Fruit fly (Drosophila melanogaster) whole organism, embryonic: ENCODE measurements around the gene Hacd1.

Experiments used
- Bgb ChIP-seq: fragments of 200-800 bp; sonication (Bioruptor generic); IDR thresholded peaks from 2 replicates; pipeline ENCODE4 v1.3.6; 2022; ENCODE audit warnings: missing biosample characterization, missing genetic modification characterization; ENCODE audit not compliant: partially characterized antibody
- BtbVII ChIP-seq: fragments of 200-800 bp; sonication (Bioruptor generic); optimal IDR thresholded peaks from 3 replicates; lab custom pipeline; 2017; ENCODE audit warnings: missing biosample characterization, mild to moderate bottlenecking, missing genetic modification characterization
- CG10209 ChIP-seq: fragments of 200-800 bp; sonication (Bioruptor generic); optimal IDR thresholded peaks from 3 replicates; lab custom pipeline; 2017; ENCODE audit warnings: missing biosample characterization, mild to moderate bottlenecking, missing genetic modification characterization, missing genetic modification reagents
- CG12155 ChIP-seq: fragments of 200-800 bp; sonication (Bioruptor generic); optimal IDR thresholded peaks from 3 replicates; lab custom pipeline; 2016; ENCODE audit warnings: missing biosample characterization, missing genetic modification characterization
- CG12942 ChIP-seq: fragments of 200-800 bp; sonication (Bioruptor generic); optimal IDR thresholded peaks from 3 replicates; lab custom pipeline; 2016; ENCODE audit warnings: missing biosample characterization, missing genetic modification characterization
- CG13775 ChIP-seq: fragments of 200-800 bp; sonication (Bioruptor generic); optimal IDR thresholded peaks from 3 replicates; lab custom pipeline; 2017; ENCODE audit warnings: missing biosample characterization, mild to moderate bottlenecking, missing genetic modification characterization
- CG15011 ChIP-seq: fragments of 200-800 bp; sonication (Bioruptor generic); optimal IDR thresholded peaks from 3 replicates; lab custom pipeline; 2018; ENCODE audit warnings: missing biosample characterization, mild to moderate bottlenecking, missing genetic modification characterization
- CG15514 ChIP-seq: fragments of 200-800 bp; sonication (Bioruptor generic); optimal IDR thresholded peaks from 3 replicates; lab custom pipeline; 2017; ENCODE audit warnings: missing biosample characterization, missing genetic modification characterization, mild to moderate bottlenecking, moderate library complexity, missing genetic modification reagents
- CG17186 ChIP-seq: fragments of 200-800 bp; sonication (Bioruptor generic); optimal IDR thresholded peaks from 3 replicates; lab custom pipeline; 2017; ENCODE audit warnings: missing biosample characterization, missing genetic modification reagents, missing genetic modification characterization
- CG17328 ChIP-seq: fragments of 200-800 bp; sonication (Bioruptor generic); IDR thresholded peaks from 2 replicates; pipeline ENCODE4 v1.3.6; 2022; ENCODE audit warnings: missing biosample characterization, missing genetic modification characterization
- CG17912 ChIP-seq: fragments of 200-800 bp; sonication (Bioruptor generic); optimal IDR thresholded peaks from 2 replicates; lab custom pipeline; 2018; ENCODE audit warnings: missing biosample characterization, mild to moderate bottlenecking, missing genetic modification characterization
- CG34422 ChIP-seq: fragments of 200-800 bp; sonication (Bioruptor generic); IDR thresholded peaks from 3 replicates; pipeline ENCODE4 v1.3.6; 2022; ENCODE audit warnings: missing biosample characterization, missing genetic modification characterization
- CG4282 ChIP-seq: fragments of 200-800 bp; sonication (Bioruptor generic); optimal IDR thresholded peaks from 2 replicates; lab custom pipeline; 2016; ENCODE audit warnings: missing biosample characterization, missing genetic modification characterization
- CG4730 ChIP-seq: fragments of 200-800 bp; sonication (Bioruptor generic); IDR thresholded peaks from 2 replicates; pipeline ENCODE4 v1.3.6; 2022; ENCODE audit warnings: missing biosample characterization, missing genetic modification characterization
- CG5180 ChIP-seq: fragments of 200-800 bp; sonication (Bioruptor generic); optimal IDR thresholded peaks from 3 replicates; lab custom pipeline; 2017; ENCODE audit warnings: missing biosample characterization, missing genetic modification characterization, mild to moderate bottlenecking, moderate library complexity, missing genetic modification reagents
- CG8089 ChIP-seq: fragments of 200-800 bp; sonication (Bioruptor generic); optimal IDR thresholded peaks from 3 replicates; lab custom pipeline; 2016; ENCODE audit warnings: missing biosample characterization, missing genetic modification characterization
- CG8924 ChIP-seq: fragments of 200-800 bp; optimal IDR thresholded peaks from 3 replicates; lab custom pipeline; 2019; ENCODE audit warnings: missing biosample characterization, mild to moderate bottlenecking, missing genetic modification characterization, moderate library complexity
- CG9876 ChIP-seq: fragments of 200-800 bp; sonication (Bioruptor generic); optimal IDR thresholded peaks from 2 replicates; lab custom pipeline; 2016; ENCODE audit warnings: missing biosample characterization, missing genetic modification characterization
- E2f2 ChIP-seq: fragments of 200-800 bp; sonication (Bioruptor generic); IDR thresholded peaks from 2 replicates; pipeline ENCODE4 v1.3.6; 2022; ENCODE audit warnings: missing biosample characterization, missing genetic modification characterization
- Elba2 ChIP-seq: fragments of 200-800 bp; sonication (Bioruptor generic); optimal IDR thresholded peaks from 3 replicates; lab custom pipeline; 2016; ENCODE audit warnings: missing biosample characterization, missing genetic modification characterization
- Hr39 ChIP-seq: fragments of >200 bp; optimal IDR thresholded peaks from 2 replicates; lab custom pipeline; 2017
- Hsf ChIP-seq: fragments of 200-800 bp; sonication (Bioruptor generic); optimal IDR thresholded peaks from 3 replicates; lab custom pipeline; 2016; ENCODE audit warnings: missing biosample characterization, missing genetic modification characterization
- Neu2 ChIP-seq: fragments of 200-800 bp; sonication (Bioruptor generic); optimal IDR thresholded peaks from 3 replicates; lab custom pipeline; 2016; ENCODE audit warnings: missing biosample characterization, missing genetic modification characterization, borderline replicate concordance
- Opbp ChIP-seq: fragments of 200-800 bp; sonication (Bioruptor generic); IDR thresholded peaks from 3 replicates; pipeline ENCODE4 v1.3.6; 2022; ENCODE audit warnings: missing biosample characterization, missing genetic modification characterization; ENCODE audit not compliant: partially characterized antibody
- Ptx1 ChIP-seq: fragments of 200-800 bp; sonication (Bioruptor generic); IDR thresholded peaks from 2 replicates; pipeline ENCODE4 v1.3.6; 2022; ENCODE audit warnings: missing biosample characterization, missing genetic modification characterization
- Trl ChIP-seq, 3 experiments: fragments of >200 bp in 2 of 3; fragments of 200-800 bp in 1 of 3; sonication (Bioruptor generic) in 1 of 3; optimal IDR thresholded peaks; 2 replicates in 1 of 3; 3 replicates in 2 of 3; lab custom pipeline; 2016 to 2017; ENCODE audit warnings: missing biosample characterization in 1 of 3, missing genetic modification characterization in 1 of 3
- Xrp1 ChIP-seq: fragments of 200-800 bp; sonication (Bioruptor generic); IDR thresholded peaks from 2 replicates; pipeline ENCODE4 v1.3.6; 2022; ENCODE audit warnings: missing biosample characterization, missing genetic modification characterization
- al ChIP-seq: fragments of 200-800 bp; sonication (Bioruptor generic); IDR thresholded peaks from 2 replicates; pipeline ENCODE4 v1.3.6; 2022; ENCODE audit warnings: missing biosample characterization, missing genetic modification characterization
- ato ChIP-seq: fragments of 200-800 bp; sonication (Bioruptor generic); IDR thresholded peaks from 2 replicates; pipeline ENCODE4 v1.3.6; 2022; ENCODE audit warnings: missing biosample characterization, missing genetic modification characterization; ENCODE audit not compliant: partially characterized antibody
- dan ChIP-seq: fragments of 200-800 bp; sonication (Bioruptor generic); IDR thresholded peaks from 2 replicates; pipeline ENCODE4 v1.3.6; 2022; ENCODE audit warnings: missing biosample characterization, missing genetic modification characterization
- dati ChIP-seq: fragments of 200-800 bp; sonication (Bioruptor generic); IDR thresholded peaks from 2 replicates; pipeline ENCODE4 v1.3.6; 2022; ENCODE audit warnings: missing biosample characterization, missing genetic modification characterization
- dimm ChIP-seq: fragments of 200-800 bp; sonication (Bioruptor generic); IDR thresholded peaks from 2 replicates; pipeline ENCODE4 v1.3.6; 2022; ENCODE audit warnings: missing biosample characterization, missing genetic modification characterization
- dysf ChIP-seq: fragments of 200-800 bp; sonication (Bioruptor generic); IDR thresholded peaks from 3 replicates; pipeline ENCODE4 v1.3.6; 2022; ENCODE audit warnings: missing biosample characterization, missing genetic modification characterization
- ewg ChIP-seq: fragments of 200-800 bp; sonication (Bioruptor generic); optimal IDR thresholded peaks from 3 replicates; lab custom pipeline; 2017; ENCODE audit warnings: mild to moderate bottlenecking, missing biosample characterization, missing genetic modification reagents, missing genetic modification characterization
- fd102C ChIP-seq: fragments of 200-800 bp; sonication (Bioruptor generic); optimal IDR thresholded peaks from 2 replicates; lab custom pipeline; 2018; ENCODE audit warnings: missing biosample characterization, mild to moderate bottlenecking, missing genetic modification characterization, moderate library complexity
- fd64A ChIP-seq: fragments of 200-800 bp; sonication (Bioruptor generic); optimal IDR thresholded peaks from 3 replicates; lab custom pipeline; 2018; ENCODE audit warnings: missing biosample characterization, mild to moderate bottlenecking, missing genetic modification characterization
- fru ChIP-seq: fragments of >200 bp; optimal IDR thresholded peaks from 2 replicates; lab custom pipeline; 2017
- grau ChIP-seq: fragments of 200-800 bp; optimal IDR thresholded peaks from 3 replicates; lab custom pipeline; 2019; ENCODE audit warnings: missing biosample characterization, mild to moderate bottlenecking, missing genetic modification characterization, moderate library complexity
- gsb-n ChIP-seq: fragments of 200-800 bp; sonication (Bioruptor generic); optimal IDR thresholded peaks from 3 replicates; lab custom pipeline; 2018; ENCODE audit warnings: missing biosample characterization, mild to moderate bottlenecking, missing genetic modification characterization
- gt ChIP-seq: fragments of 200-800 bp; sonication (Bioruptor generic); IDR thresholded peaks from 2 replicates; pipeline ENCODE4 v1.3.6; 2022; ENCODE audit warnings: missing biosample characterization, missing genetic modification characterization
- hbn ChIP-seq: fragments of 200-800 bp; sonication (Bioruptor generic); IDR thresholded peaks from 2 replicates; pipeline ENCODE4 v1.3.6; 2022; ENCODE audit warnings: missing biosample characterization, missing genetic modification characterization; ENCODE audit not compliant: partially characterized antibody
- kah ChIP-seq: fragments of 200-800 bp; sonication (Bioruptor generic); optimal IDR thresholded peaks from 2 replicates; lab custom pipeline; 2018; ENCODE audit warnings: missing biosample characterization, mild to moderate bottlenecking, missing genetic modification characterization
- sc ChIP-seq, 3 experiments: fragments of >200 bp in 2 of 3; fragments of 200-800 bp in 1 of 3; sonication (Bioruptor generic) in 1 of 3; optimal IDR thresholded peaks; 2 replicates in 2 of 3; 3 replicates in 1 of 3; lab custom pipeline; 2017; ENCODE audit warnings: mild to moderate bottlenecking in 1 of 3, missing biosample characterization in 1 of 3, missing genetic modification characterization in 1 of 3, missing genetic modification reagents in 1 of 3
- sens ChIP-seq: fragments of 200-800 bp; sonication (Bioruptor generic); peaks from one replicate; lab custom pipeline; 2016; ENCODE audit warnings: missing biosample characterization, missing genetic modification characterization
- sug ChIP-seq: fragments of 200-800 bp; optimal IDR thresholded peaks from 2 replicates; lab custom pipeline; 2019; ENCODE audit warnings: missing biosample characterization, mild to moderate bottlenecking, missing genetic modification characterization, moderate library complexity
- tgo ChIP-seq: fragments of 200-800 bp; sonication (Bioruptor generic); IDR thresholded peaks from 3 replicates; pipeline ENCODE4 v1.3.6; 2022; ENCODE audit warnings: missing biosample characterization, missing genetic modification characterization
- tll ChIP-seq, 2 experiments: fragments of 200-800 bp in 1 of 2; fragments of >200 bp in 1 of 2; sonication (Bioruptor generic) in 1 of 2; optimal IDR thresholded peaks; 2 replicates each; lab custom pipeline; 2017 to 2019; ENCODE audit warnings: missing biosample characterization in 2 of 2, missing genetic modification characterization in 2 of 2, mild to moderate bottlenecking in 1 of 2, moderate library complexity in 1 of 2
- ttk ChIP-seq: fragments of 200-800 bp; sonication (Bioruptor generic); IDR thresholded peaks from 2 replicates; pipeline ENCODE4 v2.1.2; 2022; ENCODE audit warnings: missing biosample characterization, missing genetic modification characterization

The Hacd1 gene

dm6 chr2L:12045941-12046855 is 44.1 kb upstream of the Hacd1 start, which contains the start of gene CG6770 (continued):
- no peak for TF ChIP-seq dan (GFP tag; lab: Robert Waterston, UW)
- TF ChIP-seq Opbp = 0 out of 3 replicates have a peak, but pooled peaks have one; percentile 51
- peak; percentile 83 for TF ChIP-seq BtbVII (GFP tag; lab: Kevin White, UChicago)
- no peak for TF ChIP-seq fru (lab: Kevin White, UChicago)
- no peak for TF ChIP-seq hbn (GFP tag; lab: Robert Waterston, UW)
- peak; percentile 78 for TF ChIP-seq sug (tag; lab: Kevin White, UChicago)
- TF ChIP-seq tgo (GFP tag; lab: Robert Waterston, UW) = peak; percentile 88
- TF ChIP-seq Xrp1 (GFP tag; lab: Robert Waterston, UW) = peak; percentile 78
- peak; percentile 59 for TF ChIP-seq CG13775 (GFP tag; lab: Kevin White, UChicago)
- no peak for TF ChIP-seq sc (optimal IDR thresholded peaks at IDR 0.05; lab: Kevin White, UChicago)
- peak; percentile 44 for TF ChIP-seq sc (GFP tag; optimal IDR thresholded peaks at IDR 0.05; lab: Kevin White, UChicago)
- peak; percentile 16 for TF ChIP-seq CG4282 (GFP tag; lab: Kevin White, UChicago)
- TF ChIP-seq CG4730 (GFP tag; lab: Robert Waterston, UW) = peak; percentile 70
- TF ChIP-seq CG12155 (GFP tag; lab: Kevin White, UChicago) = peak; percentile 60
- no peak for TF ChIP-seq CG8089 (GFP tag; lab: Kevin White, UChicago)
- TF ChIP-seq CG34422 = peak; percentile 68
- no peak for TF ChIP-seq ato (GFP tag; lab: Robert Waterston, UW)
- no peak for TF ChIP-seq Neu2 (GFP tag; lab: Kevin White, UChicago)
- peak; percentile 41 to 74 for TF ChIP-seq Trl (optimal IDR thresholded peaks at IDR 0.05; lab: Kevin White, UChicago)
- TF ChIP-seq Trl (GFP tag; optimal IDR thresholded peaks at IDR 0.05; lab: Kevin White, UChicago) = peak; percentile 43
- no peak for TF ChIP-seq Hr39 (lab: Kevin White, UChicago)
- peak; percentile 87 for TF ChIP-seq CG8924 (tag; lab: Kevin White, UChicago)
- peak; percentile 62 for TF ChIP-seq ewg
- peak; percentile 74; the same call in 1 of the 2 replicates for TF ChIP-seq E2f2 (GFP tag; lab: Robert Waterston, UW)
- TF ChIP-seq CG17328 (GFP tag; lab: Robert Waterston, UW) = peak; percentile 90
- TF ChIP-seq CG10209 (GFP tag; lab: Kevin White, UChicago) = peak; percentile 73
- TF ChIP-seq CG12942 = peak; percentile 33
- TF ChIP-seq CG15011 (GFP tag; lab: Kevin White, UChicago) = peak; percentile 65
- peak; percentile 45 for TF ChIP-seq gsb-n (tag; lab: Kevin White, UChicago)
- no peak for TF ChIP-seq fd64A (GFP tag; lab: Kevin White, UChicago)
- TF ChIP-seq tll (GFP tag; optimal IDR thresholded peaks at IDR 0.05; lab: Kevin White, UChicago) = no peak
- no peak for TF ChIP-seq CG17186 (GFP tag; lab: Kevin White, UChicago)
- TF ChIP-seq CG17912 (GFP tag; lab: Kevin White, UChicago) = no peak
- TF ChIP-seq CG15514 (GFP tag; lab: Kevin White, UChicago) = peak; percentile 87
- peak; percentile 87 for TF ChIP-seq dysf
- TF ChIP-seq sens (GFP tag; lab: Kevin White, UChicago) = peak; percentile 81
- peak; percentile 77 for TF ChIP-seq al (GFP tag; lab: Robert Waterston, UW)
- peak; percentile 57 for TF ChIP-seq dimm (GFP tag; lab: Robert Waterston, UW)
- TF ChIP-seq Ptx1 (GFP tag; lab: Robert Waterston, UW) = peak; percentile 84
- peak; percentile 68; the same call in 1 of the 2 replicates for TF ChIP-seq Bgb (GFP tag; lab: Robert Waterston, UW)
- TF ChIP-seq dati (GFP tag; lab: Robert Waterston, UW) = 0 out of 2 replicates have a peak, but pooled peaks have one; percentile 29
- TF ChIP-seq grau = peak; percentile 88
- TF ChIP-seq fd102C (GFP tag; lab: Kevin White, UChicago) = no peak
- peak; percentile 81 for TF ChIP-seq ttk
- peak; percentile 73 for TF ChIP-seq Hsf (GFP tag; lab: Kevin White, UChicago)
- peak; percentile 21 for TF ChIP-seq CG9876
- peak; percentile 48; the same call in 1 of the 2 replicates for TF ChIP-seq gt (GFP tag; lab: Robert Waterston, UW)
- peak; percentile 64 for TF ChIP-seq CG5180 (GFP tag; lab: Kevin White, UChicago)
- TF ChIP-seq Elba2 (GFP tag; lab: Kevin White, UChicago) = no peak
- peak; percentile 11 for TF ChIP-seq kah (GFP tag; lab: Kevin White, UChicago)
